Fruit fly (Drosophila melanogaster) whole organism, embryonic: ENCODE data around the gene Pep.

Source experiments
- Asciz ChIP-seq: fragments of 200-800 bp; sonication (Bioruptor generic); optimal IDR thresholded peaks from 2 replicates; lab custom pipeline; 2017; ENCODE audit warnings: missing biosample characterization, mild to moderate bottlenecking, missing genetic modification characterization, missing genetic modification reagents
- B-H1 ChIP-seq: fragments of 200-800 bp; sonication (Bioruptor generic); IDR thresholded peaks from 3 replicates; pipeline ENCODE4 v1.3.6; 2022; ENCODE audit warnings: missing biosample characterization, missing genetic modification characterization
- Bgb ChIP-seq: fragments of 200-800 bp; sonication (Bioruptor generic); IDR thresholded peaks from 2 replicates; pipeline ENCODE4 v1.3.6; 2022; ENCODE audit warnings: missing biosample characterization, missing genetic modification characterization; ENCODE audit not compliant: partially characterized antibody
- CG12155 ChIP-seq: fragments of 200-800 bp; sonication (Bioruptor generic); optimal IDR thresholded peaks from 3 replicates; lab custom pipeline; 2016; ENCODE audit warnings: missing biosample characterization, missing genetic modification characterization
- CG12744 ChIP-seq: fragments of 200-800 bp; sonication (Bioruptor generic); optimal IDR thresholded peaks from 2 replicates; lab custom pipeline; 2016; ENCODE audit warnings: missing biosample characterization, missing genetic modification characterization
- CG16863 ChIP-seq: fragments of 200-800 bp; sonication (Bioruptor generic); optimal IDR thresholded peaks from 3 replicates; lab custom pipeline; 2016; ENCODE audit warnings: missing biosample characterization, missing genetic modification characterization
- CG17361 ChIP-seq: fragments of 200-800 bp; sonication (Bioruptor generic); IDR thresholded peaks from 3 replicates; pipeline ENCODE4 v1.3.6; 2022; ENCODE audit warnings: missing biosample characterization, missing genetic modification characterization
- CG17612 ChIP-seq: fragments of 200-800 bp; sonication (Bioruptor generic); IDR thresholded peaks from 2 replicates; pipeline ENCODE4 v1.3.6; 2022; ENCODE audit warnings: missing biosample characterization, missing genetic modification characterization
- CG3065 ChIP-seq: fragments of 200-800 bp; sonication (Bioruptor generic); optimal IDR thresholded peaks from 2 replicates; lab custom pipeline; 2016; ENCODE audit warnings: missing biosample characterization, missing genetic modification characterization
- CG31224 ChIP-seq: fragments of 200-800 bp; sonication (Bioruptor generic); IDR thresholded peaks from 2 replicates; pipeline ENCODE4 v1.3.6; 2022; ENCODE audit warnings: missing biosample characterization, missing genetic modification characterization
- CG31365 ChIP-seq: fragments of 200-800 bp; sonication (Bioruptor generic); optimal IDR thresholded peaks from 2 replicates; lab custom pipeline; 2018; ENCODE audit warnings: missing biosample characterization, mild to moderate bottlenecking, missing genetic modification characterization
- CG31441 ChIP-seq: fragments of 200-800 bp; sonication (Bioruptor generic); IDR thresholded peaks from 2 replicates; pipeline ENCODE4 v1.3.6; 2022; ENCODE audit warnings: missing biosample characterization, missing genetic modification characterization
- CG34422 ChIP-seq: fragments of 200-800 bp; sonication (Bioruptor generic); IDR thresholded peaks from 3 replicates; pipeline ENCODE4 v1.3.6; 2022; ENCODE audit warnings: missing biosample characterization, missing genetic modification characterization
- CG4730 ChIP-seq: fragments of 200-800 bp; sonication (Bioruptor generic); IDR thresholded peaks from 2 replicates; pipeline ENCODE4 v1.3.6; 2022; ENCODE audit warnings: missing biosample characterization, missing genetic modification characterization
- CG4820 ChIP-seq: fragments of 200-800 bp; sonication (Bioruptor generic); optimal IDR thresholded peaks from 3 replicates; lab custom pipeline; 2016; ENCODE audit warnings: missing biosample characterization, missing genetic modification characterization
- CG5180 ChIP-seq: fragments of 200-800 bp; sonication (Bioruptor generic); optimal IDR thresholded peaks from 3 replicates; lab custom pipeline; 2017; ENCODE audit warnings: missing biosample characterization, missing genetic modification characterization, mild to moderate bottlenecking, moderate library complexity, missing genetic modification reagents
- CG6791 ChIP-seq: fragments of 200-800 bp; sonication (Bioruptor generic); IDR thresholded peaks from 3 replicates; pipeline ENCODE4 v1.3.6; 2022; ENCODE audit warnings: missing biosample characterization, missing genetic modification characterization; ENCODE audit not compliant: partially characterized antibody
- CG6813 ChIP-seq: fragments of 200-800 bp; sonication (Bioruptor generic); optimal IDR thresholded peaks from 2 replicates; lab custom pipeline; 2017; ENCODE audit warnings: missing biosample characterization, missing genetic modification characterization, mild to moderate bottlenecking, moderate library complexity, missing genetic modification reagents
- CG7357 ChIP-seq: fragments of 200-800 bp; sonication (Bioruptor generic); IDR thresholded peaks from 3 replicates; pipeline ENCODE4 v1.3.6; 2022; ENCODE audit warnings: missing biosample characterization, missing genetic modification characterization
- CG7556 ChIP-seq: fragments of 200-800 bp; sonication (Bioruptor generic); optimal IDR thresholded peaks from 2 replicates; lab custom pipeline; 2017; ENCODE audit warnings: missing biosample characterization, mild to moderate bottlenecking, missing genetic modification characterization
- CG7745 ChIP-seq: fragments of 200-800 bp; sonication (Bioruptor generic); optimal IDR thresholded peaks from 2 replicates; lab custom pipeline; 2018; ENCODE audit warnings: missing biosample characterization, mild to moderate bottlenecking, missing genetic modification characterization, moderate library complexity
- CG8944 ChIP-seq: fragments of 200-800 bp; sonication (Bioruptor generic); optimal IDR thresholded peaks from 3 replicates; lab custom pipeline; 2016; ENCODE audit warnings: missing biosample characterization, missing genetic modification characterization
- CkIIα-i1 ChIP-seq: fragments of 200-800 bp; sonication (Bioruptor generic); IDR thresholded peaks from 2 replicates; pipeline ENCODE4 v1.3.6; 2022; ENCODE audit warnings: missing biosample characterization, missing genetic modification characterization
- Dll ChIP-seq: fragments of 200-800 bp; sonication (Bioruptor generic); IDR thresholded peaks from 4 replicates; pipeline ENCODE4 v1.3.6; 2022; ENCODE audit warnings: missing biosample characterization, missing genetic modification characterization; ENCODE audit not compliant: partially characterized antibody
- Fer3 ChIP-seq: fragments of 200-800 bp; sonication (Bioruptor generic); optimal IDR thresholded peaks from 2 replicates; lab custom pipeline; 2018; ENCODE audit warnings: missing biosample characterization, mild to moderate bottlenecking, missing genetic modification characterization, moderate library complexity
- HHEX ChIP-seq: fragments of 200-800 bp; sonication (Bioruptor generic); optimal IDR thresholded peaks from 3 replicates; lab custom pipeline; 2017; ENCODE audit warnings: missing biosample characterization, mild to moderate bottlenecking, missing genetic modification characterization, missing genetic modification reagents
- Hr51 ChIP-seq, 2 experiments: fragments of 200-800 bp; sonication (Bioruptor generic); optimal IDR thresholded peaks; 2 replicates in 1 of 2; 3 replicates in 1 of 2; lab custom pipeline; 2016 to 2018; ENCODE audit warnings: missing biosample characterization in 2 of 2, missing genetic modification characterization in 2 of 2, mild to moderate bottlenecking in 1 of 2, moderate library complexity in 1 of 2
- Six4 ChIP-seq: fragments of 200-800 bp; sonication (Bioruptor generic); optimal IDR thresholded peaks from 2 replicates; lab custom pipeline; 2016; ENCODE audit warnings: missing biosample characterization, missing genetic modification characterization
- ab ChIP-seq: fragments of 200-800 bp; sonication (Bioruptor generic); optimal IDR thresholded peaks from 2 replicates; lab custom pipeline; 2016; ENCODE audit warnings: missing biosample characterization, missing genetic modification characterization
- ap ChIP-seq: fragments of 200-800 bp; sonication (Bioruptor generic); IDR thresholded peaks from 2 replicates; pipeline ENCODE4 v1.3.6; 2022; ENCODE audit warnings: missing biosample characterization, missing genetic modification characterization
- ase ChIP-seq: fragments of 200-800 bp; sonication (Bioruptor generic); IDR thresholded peaks from 3 replicates; pipeline ENCODE4 v1.3.6; 2022; ENCODE audit warnings: missing biosample characterization, missing genetic modification characterization
- ato ChIP-seq: fragments of 200-800 bp; sonication (Bioruptor generic); IDR thresholded peaks from 2 replicates; pipeline ENCODE4 v1.3.6; 2022; ENCODE audit warnings: missing biosample characterization, missing genetic modification characterization; ENCODE audit not compliant: partially characterized antibody
- bigmax ChIP-seq: fragments of 200-800 bp; sonication (Bioruptor generic); optimal IDR thresholded peaks from 2 replicates; lab custom pipeline; 2018; ENCODE audit warnings: missing biosample characterization, mild to moderate bottlenecking, missing genetic modification characterization
- bowl ChIP-seq: fragments of 200-800 bp; sonication (Bioruptor generic); IDR thresholded peaks from 2 replicates; pipeline ENCODE4 v1.3.6; 2022; ENCODE audit warnings: missing biosample characterization, missing genetic modification characterization
- btn ChIP-seq: fragments of 200-800 bp; sonication (Bioruptor generic); optimal IDR thresholded peaks from 2 replicates; lab custom pipeline; 2016; ENCODE audit warnings: missing biosample characterization, missing genetic modification characterization
- cad ChIP-seq: fragments of >200 bp; optimal IDR thresholded peaks from 2 replicates; lab custom pipeline; 2017; ENCODE audit warnings: missing biosample characterization, missing genetic modification characterization
- cas ChIP-seq: fragments of 200-800 bp; sonication (Bioruptor generic); IDR thresholded peaks from 2 replicates; pipeline ENCODE4 v1.3.6; 2022; ENCODE audit warnings: missing biosample characterization, missing genetic modification characterization
- cwo ChIP-seq: fragments of 200-800 bp; sonication (Bioruptor generic); optimal IDR thresholded peaks from 3 replicates; lab custom pipeline; 2017; ENCODE audit warnings: missing biosample characterization, missing genetic modification characterization, mild to moderate bottlenecking, moderate library complexity, missing genetic modification reagents
- da ChIP-seq: fragments of 200-800 bp; sonication (Bioruptor generic); optimal IDR thresholded peaks from 2 replicates; lab custom pipeline; 2016; ENCODE audit warnings: missing biosample characterization, missing genetic modification characterization
- dpn ChIP-seq, 2 experiments: fragments of 200-800 bp; sonication (Bioruptor generic); optimal IDR thresholded peaks; 3 replicates each; lab custom pipeline; 2016; ENCODE audit warnings: missing biosample characterization in 2 of 2, missing genetic modification characterization in 2 of 2
- eve ChIP-seq, 2 experiments: fragments of >200 bp; optimal IDR thresholded peaks; 2 replicates each; lab custom pipeline; 2017; ENCODE audit warnings: missing biosample characterization in 2 of 2, missing genetic modification characterization in 2 of 2
- fd96Cb ChIP-seq: fragments of 200-800 bp; sonication (Bioruptor generic); optimal IDR thresholded peaks from 2 replicates; lab custom pipeline; 2018; ENCODE audit warnings: missing biosample characterization, mild to moderate bottlenecking, missing genetic modification characterization, moderate library complexity
- gsb ChIP-seq: fragments of 200-800 bp; sonication (Bioruptor generic); IDR thresholded peaks from 2 replicates; pipeline ENCODE4 v1.3.6; 2022; ENCODE audit warnings: missing biosample characterization, missing genetic modification characterization
- her ChIP-seq: fragments of 200-800 bp; sonication (Bioruptor generic); optimal IDR thresholded peaks from 2 replicates; lab custom pipeline; 2016; ENCODE audit warnings: missing biosample characterization, missing genetic modification characterization
- klu ChIP-seq: fragments of 200-800 bp; sonication (Bioruptor generic); IDR thresholded peaks from 2 replicates; pipeline ENCODE4 v1.3.6; 2022; ENCODE audit warnings: missing biosample characterization, missing genetic modification characterization
- lmd ChIP-seq: fragments of 200-800 bp; sonication (Bioruptor generic); IDR thresholded peaks from 2 replicates; pipeline ENCODE4 v1.3.6; 2022; ENCODE audit warnings: missing biosample characterization, missing genetic modification characterization
- nerfin-1 ChIP-seq: fragments of 200-800 bp; sonication (Bioruptor generic); optimal IDR thresholded peaks from 3 replicates; lab custom pipeline; 2019; ENCODE audit warnings: missing biosample characterization, mild to moderate bottlenecking, missing genetic modification characterization, moderate library complexity
- ranshi ChIP-seq: fragments of 200-800 bp; sonication (Bioruptor generic); IDR thresholded peaks from 2 replicates; pipeline ENCODE4 v1.3.6; 2022; ENCODE audit warnings: missing biosample characterization, missing genetic modification characterization
- schlank ChIP-seq: fragments of 200-800 bp; sonication (Bioruptor generic); optimal IDR thresholded peaks from 2 replicates; lab custom pipeline; 2018; ENCODE audit warnings: missing biosample characterization, mild to moderate bottlenecking, missing genetic modification characterization
- shn ChIP-seq: fragments of 200-800 bp; sonication (Bioruptor generic); optimal IDR thresholded peaks from 3 replicates; lab custom pipeline; 2016; ENCODE audit warnings: missing biosample characterization, missing genetic modification characterization
- ssp ChIP-seq: fragments of 200-800 bp; sonication (Bioruptor generic); IDR thresholded peaks from 2 replicates; pipeline ENCODE4 v1.3.6; 2022; ENCODE audit warnings: missing biosample characterization, missing genetic modification characterization

Gene Pep

dm6 chr3L:17621451-17621946 lies 23.3 kb downstream of the Pep start, which contains the start of the genes Vps60 and anchor (continued):
- TF ChIP-seq B-H1 (GFP tag; lab: Robert Waterston, UW) (no peak), CG12155 (GFP tag; lab: Kevin White, UChicago) (peak; percentile 58), HHEX (no peak), shn (GFP tag; lab: Kevin White, UChicago) (peak; percentile 66), cad (GFP tag; lab: Kevin White, UChicago) (no peak), gsb (GFP tag; lab: Robert Waterston, UW) (no peak), CG4730 (GFP tag; lab: Robert Waterston, UW) (no peak), bowl (GFP tag; lab: Robert Waterston, UW) (no peak), eve (GFP tag; optimal IDR thresholded peaks at IDR 0.05; lab: Kevin White, UChicago) (peak in 1 of 2 experiments; percentile 89), CG34422 (GFP tag; lab: Robert Waterston, UW) (no peak; the same call in 2 of the 3 replicates), CG3065 (GFP tag; lab: Kevin White, UChicago) (peak; percentile 16), da (GFP tag; lab: Kevin White, UChicago) (no peak), Dll (GFP tag; lab: Robert Waterston, UW) (peak; percentile 50; the same call in 2 of the 4 replicates), CG12744 (GFP tag; lab: Kevin White, UChicago) (no peak), btn (peak; percentile 64), klu (GFP tag; lab: Robert Waterston, UW) (no peak), CG17361 (peak; percentile 70; the same call in 2 of the 3 replicates), CG5180 (GFP tag; lab: Kevin White, UChicago) (no peak), CG17612 (GFP tag; lab: Robert Waterston, UW) (no peak), Asciz (peak; percentile 13), her (GFP tag; lab: Kevin White, UChicago) (peak; percentile 39), ab (GFP tag; lab: Kevin White, UChicago) (no peak), cwo (GFP tag; lab: Kevin White, UChicago) (no peak), CG31441 (GFP tag; lab: Robert Waterston, UW) (peak; percentile 56), ato (GFP tag; lab: Robert Waterston, UW) (0 out of 2 replicates have a peak, but pooled peaks have one; percentile 21), Bgb (GFP tag; lab: Robert Waterston, UW) (no peak), CG16863 (GFP tag; lab: Kevin White, UChicago) (peak; percentile 58), CG7745 (tag; lab: Kevin White, UChicago) (no peak), bigmax (GFP tag; lab: Kevin White, UChicago) (no peak), CkIIα-i1 (GFP tag; lab: Robert Waterston, UW) (no peak), CG8944 (GFP tag; lab: Kevin White, UChicago) (peak; percentile 51), dpn (GFP tag; optimal IDR thresholded peaks at IDR 0.05; lab: Kevin White, UChicago) (peak; percentile 66 to 76), schlank (no peak), nerfin-1 (peak; percentile 40), CG7357 (GFP tag; lab: Robert Waterston, UW) (no peak), CG7556 (peak; percentile 59), fd96Cb (tag; lab: Kevin White, UChicago) (no peak), ranshi (GFP tag; lab: Robert Waterston, UW) (no peak), ase (GFP tag; lab: Robert Waterston, UW) (no peak), CG31224 (GFP tag; lab: Robert Waterston, UW) (no peak), ssp (GFP tag; lab: Robert Waterston, UW) (no peak), CG6813 (GFP tag; lab: Kevin White, UChicago) (no peak), CG6791 (no peak), ap (GFP tag; lab: Robert Waterston, UW) (no peak), lmd (GFP tag; lab: Robert Waterston, UW) (no peak; the same call in 1 of the 2 replicates), cas (GFP tag; lab: Robert Waterston, UW) (no peak), CG4820 (peak; percentile 58), CG31365 (no peak), Six4 (GFP tag; lab: Kevin White, UChicago) (peak; percentile 47), Hr51 (GFP tag; optimal IDR thresholded peaks at IDR 0.05; lab: Kevin White, UChicago) (peak; percentile 37 to 69), Fer3 (tag; lab: Kevin White, UChicago) (peak; percentile 42)
